Worm (Caenorhabditis elegans) whole organism, young adult: Measurements from ENCODE around the gene Y48C3A.12.
A peak's percentile ranks its signal among the peaks of the same experiment; 100 is the strongest.

Experiments
- B0019.2 ChIP-seq: fragments of 200-800 bp; sonication (Bioruptor generic); conservative IDR thresholded peaks from 2 replicates; pipeline ENCODE4 v1.3.6; 2022; ENCODE audit warnings: missing genetic modification reagents, missing genetic modification characterization, missing compliant biosample characterization
- B0035.1 ChIP-seq: sonication (generic microtip); optimal IDR thresholded peaks from 2 replicates; lab custom pipeline; 2016; ENCODE audit warnings: missing genetic modification characterization, mild to moderate bottlenecking, missing compliant biosample characterization, missing genotype, missing genetic modification reagents
- B0261.1 ChIP-seq: sonication (generic microtip); optimal IDR thresholded peaks from 2 replicates; lab custom pipeline; 2016; ENCODE audit warnings: mild to moderate bottlenecking, missing genetic modification characterization, moderate library complexity, missing compliant biosample characterization
- C06A6.2 ChIP-seq: fragments of 200-800 bp; sonication (Bioruptor generic); conservative IDR thresholded peaks from 2 replicates; pipeline ENCODE4 v1.3.6; 2022; ENCODE audit warnings: missing genetic modification characterization, missing compliant biosample characterization
- C17E4.6 ChIP-seq: fragments of 200-800 bp; sonication (Bioruptor generic); IDR thresholded peaks from 2 replicates; pipeline ENCODE4 v1.3.6; 2022; ENCODE audit warnings: missing genetic modification reagents, missing genetic modification characterization, missing compliant biosample characterization
- F10E7.11 ChIP-seq: sonication (generic microtip); optimal IDR thresholded peaks from 2 replicates; lab custom pipeline; 2017; ENCODE audit warnings: mild to moderate bottlenecking, missing genetic modification characterization, moderate library complexity, missing compliant biosample characterization
- F57A8.1 ChIP-seq: fragments of 200-800 bp; sonication (Bioruptor generic); optimal IDR thresholded peaks from 2 replicates; lab custom pipeline; 2018; ENCODE audit warnings: mild to moderate bottlenecking, missing genetic modification characterization, moderate library complexity, missing compliant biosample characterization
- F57C9.4 ChIP-seq: sonication (generic microtip); optimal IDR thresholded peaks from 2 replicates; lab custom pipeline; 2017; ENCODE audit warnings: mild to moderate bottlenecking, missing genetic modification characterization, missing compliant biosample characterization
- K12H6.12 ChIP-seq: fragments of 200-800 bp; sonication (Bioruptor generic); optimal IDR thresholded peaks from 2 replicates; lab custom pipeline; 2018; ENCODE audit warnings: mild to moderate bottlenecking, missing genetic modification characterization, missing compliant biosample characterization
- Y53G8AR.9 ChIP-seq: fragments of 200-800 bp; sonication (Bioruptor generic); conservative IDR thresholded peaks from 2 replicates; pipeline ENCODE4 v1.3.6; 2022; ENCODE audit warnings: missing genetic modification reagents, missing genetic modification characterization, missing compliant biosample characterization
- Y67H2A.10 ChIP-seq: fragments of 200-800 bp; sonication (Bioruptor generic); conservative IDR thresholded peaks from 2 replicates; pipeline ENCODE4 v1.3.6; 2022; ENCODE audit warnings: missing genetic modification reagents, missing genetic modification characterization, missing compliant biosample characterization
- akir-1 ChIP-seq: fragments of 200-800 bp; sonication (Bioruptor generic); optimal IDR thresholded peaks from 2 replicates; lab custom pipeline; 2018; ENCODE audit warnings: mild to moderate bottlenecking, missing genetic modification characterization, moderate library complexity, missing compliant biosample characterization
- athp-1 ChIP-seq: sonication (generic microtip); optimal IDR thresholded peaks from 2 replicates; lab custom pipeline; 2017; ENCODE audit warnings: mild to moderate bottlenecking, missing genetic modification characterization, missing compliant biosample characterization
- ceh-100 ChIP-seq: fragments of 200-800 bp; sonication (Bioruptor generic); IDR thresholded peaks from 2 replicates; pipeline ENCODE4 v1.3.6; 2022; ENCODE audit warnings: missing genetic modification reagents, missing genetic modification characterization, missing compliant biosample characterization
- die-1 ChIP-seq: sonication (generic microtip); optimal IDR thresholded peaks from 2 replicates; lab custom pipeline; 2016; ENCODE audit warnings: missing genotype, mild to moderate bottlenecking, missing genetic modification characterization, missing compliant biosample characterization
- dpl-1 ChIP-seq: fragments of 150-350 bp; optimal IDR thresholded peaks from 2 replicates; lab custom pipeline; 2014; ENCODE audit warnings: missing biosample characterization, missing genetic modification reagents, missing genetic modification characterization
- fkh-3 ChIP-seq: sonication (generic microtip); optimal IDR thresholded peaks from 2 replicates; lab custom pipeline; 2016; ENCODE audit warnings: mild to moderate bottlenecking, missing genetic modification characterization, missing compliant biosample characterization
- hmg-20 ChIP-seq: fragments of 200-800 bp; sonication (Bioruptor generic); IDR thresholded peaks from 2 replicates; pipeline ENCODE4 v1.3.6; 2022; ENCODE audit warnings: missing genetic modification reagents, missing genetic modification characterization, missing compliant biosample characterization
- hrde-1 ChIP-seq: sonication (generic microtip); optimal IDR thresholded peaks from 2 replicates; lab custom pipeline; 2016; ENCODE audit warnings: missing genetic modification characterization, mild to moderate bottlenecking, missing compliant biosample characterization, moderate library complexity, missing genotype, missing genetic modification reagents, borderline replicate concordance
- let-526 ChIP-seq: fragments of 200-800 bp; sonication (Bioruptor generic); IDR thresholded peaks from 2 replicates; pipeline ENCODE4 v1.3.6; 2022; ENCODE audit warnings: missing genetic modification reagents, missing genetic modification characterization, missing compliant biosample characterization
- lin-54 ChIP-seq: fragments of 200-800 bp; sonication (Bioruptor generic); optimal IDR thresholded peaks from 2 replicates; lab custom pipeline; 2018; ENCODE audit warnings: mild to moderate bottlenecking, missing genetic modification characterization, missing compliant biosample characterization
- nhr-179 ChIP-seq: sonication (generic microtip); optimal IDR thresholded peaks from 2 replicates; lab custom pipeline; 2016; ENCODE audit warnings: mild to moderate bottlenecking, missing genetic modification characterization, missing compliant biosample characterization
- nhr-90 ChIP-seq: sonication (generic microtip); optimal IDR thresholded peaks from 2 replicates; lab custom pipeline; 2016; ENCODE audit warnings: missing genotype, mild to moderate bottlenecking, missing genetic modification characterization, missing compliant biosample characterization
- snpc-1.1 ChIP-seq: sonication (generic microtip); optimal IDR thresholded peaks from 2 replicates; lab custom pipeline; 2017; ENCODE audit warnings: missing genetic modification characterization, mild to moderate bottlenecking, missing compliant biosample characterization, antibody characterized with exemption, moderate library complexity, missing genotype, missing genetic modification reagents; ENCODE audit not compliant: insufficient read depth
- snpc-4 ChIP-seq, 5 experiments: fragments of 150-350 bp in 1 of 5; sonication (generic microtip) in 4 of 5; optimal IDR thresholded peaks; 2 replicates each; lab custom pipeline; 2014 to 2018; ENCODE audit warnings: missing genetic modification characterization in 5 of 5, missing biosample characterization in 3 of 5, antibody characterized with exemption in 2 of 5, mild to moderate bottlenecking in 2 of 5, missing compliant biosample characterization in 2 of 5, missing genotype in 2 of 5, moderate library complexity in 2 of 5, missing genetic modification reagents in 1 of 5
- zfh-2 ChIP-seq: fragments of 200-800 bp; sonication (Bioruptor generic); conservative IDR thresholded peaks from 2 replicates; pipeline ENCODE4 v1.3.6; 2022; ENCODE audit warnings: missing genetic modification reagents, missing genetic modification characterization, missing compliant biosample characterization
- ztf-22 ChIP-seq: fragments of 200-800 bp; sonication (Bioruptor generic); optimal IDR thresholded peaks from 2 replicates; lab custom pipeline; 2018; ENCODE audit warnings: mild to moderate bottlenecking, missing genetic modification characterization, moderate library complexity, missing compliant biosample characterization
- ztf-25 ChIP-seq: fragments of 200-800 bp; sonication (Bioruptor generic); IDR thresholded peaks from 2 replicates; pipeline ENCODE4 v1.3.6; 2022; ENCODE audit warnings: missing genetic modification reagents, missing genetic modification characterization, missing compliant biosample characterization
- ztf-26 ChIP-seq: sonication (generic microtip); optimal IDR thresholded peaks from 2 replicates; lab custom pipeline; 2017; ENCODE audit warnings: missing genetic modification characterization, missing compliant biosample characterization
- ztf-3 ChIP-seq: fragments of 200-800 bp; sonication (Bioruptor generic); optimal IDR thresholded peaks from 2 replicates; lab custom pipeline; 2018; ENCODE audit warnings: mild to moderate bottlenecking, missing genetic modification characterization, missing compliant biosample characterization
- ztf-6 ChIP-seq: fragments of 200-800 bp; sonication (Bioruptor generic); IDR thresholded peaks from 2 replicates; pipeline ENCODE4 v1.3.6; 2022; ENCODE audit warnings: missing genetic modification reagents, missing genetic modification characterization, missing compliant biosample characterization

Y48C3A.12 gene

ce11 chrII:13414099-13414498, 37.9 kb downstream of the Y48C3A.12 start:
- no peak for TF ChIP-seq ceh-100 (GFP tag; lab: Robert Waterston, UW)
- no peak for TF ChIP-seq lin-54 (GFP tag; lab: Kevin White, UChicago)
- no peak for TF ChIP-seq K12H6.12 (tag; lab: Kevin White, UChicago)
- no peak for TF ChIP-seq C06A6.2 (GFP tag; lab: Robert Waterston, UW)
- TF ChIP-seq Y53G8AR.9 (GFP tag; lab: Robert Waterston, UW) = no peak
- TF ChIP-seq Y67H2A.10 (GFP tag; lab: Robert Waterston, UW) = no peak
- TF ChIP-seq ztf-25 (GFP tag; lab: Robert Waterston, UW) = no peak
- TF ChIP-seq hrde-1 = no peak
- TF ChIP-seq C17E4.6 = no peak
- no peak for TF ChIP-seq die-1 (tag; lab: Kevin White, UChicago)

- TF ChIP-seq lin-54 (GFP tag; lab: Kevin White, UChicago) (no peak), akir-1 (GFP tag; lab: Kevin White, UChicago) (no peak), snpc-1.1 (tag; lab: Kevin White, UChicago) (no peak)
Observed at ce11 chrII:13414554-13415057, 38.4 kb downstream of the Y48C3A.12 start, which contains the start of gene Y48E1C.1. TSS of gene Y48E1C.1 (plus strand) at chrII:13415007.

- TF ChIP-seq zfh-2 = peak; percentile 50
- TF ChIP-seq F57C9.4 (tag; lab: Kevin White, UChicago) = no peak
Observed at ce11 chrII:13416552-13416951, 40.3 kb downstream of the Y48C3A.12 start.

ce11 chrII:13417452-13418031, 41.3 kb downstream of the Y48C3A.12 start:
- TF ChIP-seq hmg-20 (no peak), B0019.2 (GFP tag; lab: Robert Waterston, UW) (no peak), B0035.1 (tag; lab: Kevin White, UChicago) (no peak), ztf-22 (GFP tag; lab: Kevin White, UChicago) (no peak), Y53G8AR.9 (GFP tag; lab: Robert Waterston, UW) (no peak), F57A8.1 (GFP tag; lab: Kevin White, UChicago) (no peak), F10E7.11 (tag; lab: Kevin White, UChicago) (no peak), fkh-3 (no peak), C17E4.6 (no peak), let-526 (GFP tag; lab: Robert Waterston, UW) (no peak), athp-1 (no peak), snpc-4 (GFP tag; optimal IDR thresholded peaks at IDR 0.05; lab: Kevin White, UChicago) (no peak), snpc-4 (tag; optimal IDR thresholded peaks at IDR 0.05; lab: Kevin White, UChicago) (no peak), nhr-90 (no peak), ztf-26 (tag; lab: Kevin White, UChicago) (no peak), ztf-6 (GFP tag; lab: Robert Waterston, UW) (no peak), dpl-1 (GFP tag; lab: Kevin White, UChicago) (no peak)

ce11 chrII:13424242-13424641, 48.0 kb downstream of the Y48C3A.12 start, which contains the start of gene Y48E1C.2:
TSS of gene Y48E1C.2 (plus strand) at chrII:13424542.
- no peak for TF ChIP-seq nhr-179
- no peak for TF ChIP-seq ztf-3 (GFP tag; lab: Kevin White, UChicago)
- TF ChIP-seq B0035.1 (tag; lab: Kevin White, UChicago) = no peak
- TF ChIP-seq B0261.1 (tag; lab: Kevin White, UChicago) = no peak
